Fruit fly (Drosophila melanogaster) whole organism, embryonic: ENCODE results near the gene CG32971.

Source experiments
- CG2875 ChIP-seq: fragments of 200-800 bp; sonication (Bioruptor generic); optimal IDR thresholded peaks from 2 replicates; lab custom pipeline; 2017; ENCODE audit warnings: missing biosample characterization, mild to moderate bottlenecking, missing genetic modification characterization, missing genetic modification reagents
- CG9932 ChIP-seq: fragments of 200-800 bp; sonication (Bioruptor generic); IDR thresholded peaks from 2 replicates; pipeline ENCODE4 v1.3.6; 2022; ENCODE audit warnings: missing biosample characterization, missing genetic modification characterization
- CTCF ChIP-seq: fragments of 200-800 bp; sonication (Bioruptor generic); optimal IDR thresholded peaks from 2 replicates; lab custom pipeline; 2017; ENCODE audit warnings: missing biosample characterization, mild to moderate bottlenecking, missing genetic modification characterization, moderate library complexity
- Deaf1 ChIP-seq: fragments of 200-800 bp; optimal IDR thresholded peaks from 3 replicates; lab custom pipeline; 2019; ENCODE audit warnings: missing biosample characterization, mild to moderate bottlenecking, missing genetic modification characterization, moderate library complexity
- Fer1 ChIP-seq: fragments of 200-800 bp; sonication (Bioruptor generic); optimal IDR thresholded peaks from 2 replicates; lab custom pipeline; 2017; ENCODE audit warnings: missing biosample characterization, mild to moderate bottlenecking, missing genetic modification characterization
- cato ChIP-seq: fragments of 200-800 bp; sonication (Bioruptor generic); optimal IDR thresholded peaks from 2 replicates; lab custom pipeline; 2016; ENCODE audit warnings: missing biosample characterization, missing genetic modification characterization, borderline replicate concordance
- crol ChIP-seq: fragments of 200-800 bp; sonication (Bioruptor generic); IDR thresholded peaks from 2 replicates; pipeline ENCODE4 v1.3.6; 2022; ENCODE audit warnings: missing biosample characterization, missing genetic modification characterization
- her ChIP-seq: fragments of 200-800 bp; sonication (Bioruptor generic); optimal IDR thresholded peaks from 2 replicates; lab custom pipeline; 2016; ENCODE audit warnings: missing biosample characterization, missing genetic modification characterization

- TF ChIP-seq CTCF (GFP tag; lab: Kevin White, UChicago) (no peak), Fer1 (GFP tag; lab: Kevin White, UChicago) (no peak), her (GFP tag; lab: Kevin White, UChicago) (no peak), Deaf1 (tag; lab: Kevin White, UChicago) (no peak), crol (GFP tag; lab: Robert Waterston, UW) (no peak), cato (GFP tag; lab: Kevin White, UChicago) (no peak), CG2875 (GFP tag; lab: Kevin White, UChicago) (no peak), CG9932 (no peak)
These were observed 43.4 kb downstream of the CG32971 start for dm6 chr2L:14317992-14318391.
